Fruit fly (Drosophila melanogaster) whole organism, embryonic: ENCODE results near the gene CG13700.

Source experiments
- B-H1 ChIP-seq: fragments of 200-800 bp; sonication (Bioruptor generic); IDR thresholded peaks from 3 replicates; pipeline ENCODE4 v1.3.6; 2022; ENCODE audit warnings: missing biosample characterization, missing genetic modification characterization
- CG10209 ChIP-seq: fragments of 200-800 bp; sonication (Bioruptor generic); optimal IDR thresholded peaks from 3 replicates; lab custom pipeline; 2017; ENCODE audit warnings: missing biosample characterization, mild to moderate bottlenecking, missing genetic modification characterization, missing genetic modification reagents
- CG10274 ChIP-seq: fragments of 200-800 bp; sonication (Bioruptor generic); optimal IDR thresholded peaks from 3 replicates; lab custom pipeline; 2017; ENCODE audit warnings: missing biosample characterization, mild to moderate bottlenecking, missing genetic modification characterization
- CG10462 ChIP-seq: fragments of 200-800 bp; sonication (Bioruptor generic); optimal IDR thresholded peaks from 2 replicates; lab custom pipeline; 2016; ENCODE audit warnings: missing biosample characterization, missing genetic modification characterization
- CG11504 ChIP-seq: fragments of 200-800 bp; sonication (Bioruptor generic); optimal IDR thresholded peaks from 3 replicates; lab custom pipeline; 2019; ENCODE audit warnings: missing biosample characterization, mild to moderate bottlenecking, missing genetic modification characterization, moderate library complexity
- CG12219 ChIP-seq: fragments of 200-800 bp; sonication (Bioruptor generic); optimal IDR thresholded peaks from 3 replicates; lab custom pipeline; 2018; ENCODE audit warnings: missing biosample characterization, mild to moderate bottlenecking, missing genetic modification characterization
- CG1603 ChIP-seq: fragments of 200-800 bp; sonication (Bioruptor generic); optimal IDR thresholded peaks from 2 replicates; lab custom pipeline; 2019; ENCODE audit warnings: missing biosample characterization, mild to moderate bottlenecking, missing genetic modification characterization, moderate library complexity
- CG17361 ChIP-seq: fragments of 200-800 bp; sonication (Bioruptor generic); IDR thresholded peaks from 3 replicates; pipeline ENCODE4 v1.3.6; 2022; ENCODE audit warnings: missing biosample characterization, missing genetic modification characterization
- CG1832 ChIP-seq: fragments of 200-800 bp; sonication (Bioruptor generic); optimal IDR thresholded peaks from 2 replicates; lab custom pipeline; 2017; ENCODE audit warnings: missing biosample characterization, mild to moderate bottlenecking, missing genetic modification characterization, inconsistent platforms
- CG31441 ChIP-seq: fragments of 200-800 bp; sonication (Bioruptor generic); IDR thresholded peaks from 2 replicates; pipeline ENCODE4 v1.3.6; 2022; ENCODE audit warnings: missing biosample characterization, missing genetic modification characterization
- CG34422 ChIP-seq: fragments of 200-800 bp; sonication (Bioruptor generic); IDR thresholded peaks from 3 replicates; pipeline ENCODE4 v1.3.6; 2022; ENCODE audit warnings: missing biosample characterization, missing genetic modification characterization
- CG3847 ChIP-seq: fragments of 200-800 bp; sonication (Bioruptor generic); IDR thresholded peaks from 2 replicates; pipeline ENCODE4 v1.3.6; 2022; ENCODE audit warnings: missing biosample characterization, missing genetic modification characterization
- CG4360 ChIP-seq: fragments of 200-800 bp; sonication (Bioruptor generic); IDR thresholded peaks from 2 replicates; pipeline ENCODE4 v1.3.6; 2022; ENCODE audit warnings: missing biosample characterization, missing genetic modification characterization
- CG5953 ChIP-seq: fragments of 200-800 bp; sonication (Bioruptor generic); IDR thresholded peaks from 2 replicates; pipeline ENCODE4 v1.3.6; 2022; ENCODE audit warnings: missing biosample characterization, missing genetic modification characterization
- CG8359 ChIP-seq: fragments of 200-800 bp; sonication (Bioruptor generic); optimal IDR thresholded peaks from 2 replicates; lab custom pipeline; 2017; ENCODE audit warnings: missing biosample characterization, mild to moderate bottlenecking, missing genetic modification characterization, borderline replicate concordance
- CG8388 ChIP-seq: fragments of 200-800 bp; sonication (Bioruptor generic); optimal IDR thresholded peaks from 2 replicates; lab custom pipeline; 2019; ENCODE audit warnings: missing biosample characterization, mild to moderate bottlenecking, missing genetic modification characterization, moderate library complexity
- Dek ChIP-seq: fragments of 200-800 bp; sonication (Bioruptor generic); optimal IDR thresholded peaks from 3 replicates; lab custom pipeline; 2019; ENCODE audit warnings: missing biosample characterization, mild to moderate bottlenecking, missing genetic modification characterization, moderate library complexity
- ERR ChIP-seq: fragments of 200-800 bp; sonication (Bioruptor generic); optimal IDR thresholded peaks from 2 replicates; lab custom pipeline; 2016; ENCODE audit warnings: missing biosample characterization, missing genetic modification characterization
- H15 ChIP-seq: fragments of 200-800 bp; sonication (Bioruptor generic); IDR thresholded peaks from 3 replicates; pipeline ENCODE4 v1.3.6; 2022; ENCODE audit warnings: missing biosample characterization, missing genetic modification characterization
- Hand ChIP-seq: fragments of 200-800 bp; sonication (Bioruptor generic); optimal IDR thresholded peaks from 2 replicates; lab custom pipeline; 2017; ENCODE audit warnings: mild to moderate bottlenecking, missing biosample characterization, missing genetic modification reagents, missing genetic modification characterization
- Hr51 ChIP-seq, 2 experiments: fragments of 200-800 bp; sonication (Bioruptor generic); optimal IDR thresholded peaks; 2 replicates in 1 of 2; 3 replicates in 1 of 2; lab custom pipeline; 2016 to 2018; ENCODE audit warnings: missing biosample characterization in 2 of 2, missing genetic modification characterization in 2 of 2, mild to moderate bottlenecking in 1 of 2, moderate library complexity in 1 of 2
- MESR4 ChIP-seq: fragments of 200-800 bp; sonication (Bioruptor generic); optimal IDR thresholded peaks from 2 replicates; lab custom pipeline; 2018; ENCODE audit warnings: missing biosample characterization, mild to moderate bottlenecking, missing genetic modification characterization, moderate library complexity
- NK7.1 ChIP-seq: fragments of 200-800 bp; sonication (Bioruptor generic); optimal IDR thresholded peaks from 3 replicates; lab custom pipeline; 2016; ENCODE audit warnings: missing biosample characterization, missing genetic modification characterization
- Nf-YA ChIP-seq: fragments of 200-800 bp; sonication (Bioruptor generic); IDR thresholded peaks from 2 replicates; pipeline ENCODE4 v1.3.6; 2022; ENCODE audit warnings: missing biosample characterization, missing genetic modification characterization
- NfI ChIP-seq: fragments of 200-800 bp; sonication (Bioruptor generic); optimal IDR thresholded peaks from 3 replicates; lab custom pipeline; 2018; ENCODE audit warnings: missing biosample characterization, mild to moderate bottlenecking, missing genetic modification characterization, moderate library complexity
- PHDP ChIP-seq: fragments of 200-800 bp; sonication (Bioruptor generic); optimal IDR thresholded peaks from 3 replicates; lab custom pipeline; 2018; ENCODE audit warnings: missing biosample characterization, mild to moderate bottlenecking, missing genetic modification characterization, moderate library complexity
- Six4 ChIP-seq: fragments of 200-800 bp; sonication (Bioruptor generic); optimal IDR thresholded peaks from 2 replicates; lab custom pipeline; 2016; ENCODE audit warnings: missing biosample characterization, missing genetic modification characterization
- Sox100B ChIP-seq: fragments of 200-800 bp; sonication (Bioruptor generic); optimal IDR thresholded peaks from 3 replicates; lab custom pipeline; 2018; ENCODE audit warnings: missing biosample characterization, mild to moderate bottlenecking, missing genetic modification characterization
- Sox102F ChIP-seq: fragments of 200-800 bp; sonication (Bioruptor generic); optimal IDR thresholded peaks from 2 replicates; lab custom pipeline; 2018; ENCODE audit warnings: missing biosample characterization, mild to moderate bottlenecking, missing genetic modification characterization, moderate library complexity
- YL-1 ChIP-seq: fragments of 200-800 bp; sonication (Bioruptor generic); optimal IDR thresholded peaks from 3 replicates; lab custom pipeline; 2017; ENCODE audit warnings: missing biosample characterization, mild to moderate bottlenecking, missing genetic modification characterization
- ac ChIP-seq: fragments of 200-800 bp; sonication (Bioruptor generic); optimal IDR thresholded peaks from 3 replicates; lab custom pipeline; 2017; ENCODE audit warnings: missing biosample characterization, mild to moderate bottlenecking, missing genetic modification characterization
- danr ChIP-seq: fragments of 200-800 bp; sonication (Bioruptor generic); IDR thresholded peaks from 2 replicates; pipeline ENCODE4 v1.3.6; 2022; ENCODE audit warnings: missing biosample characterization, missing genetic modification characterization
- dimm ChIP-seq: fragments of 200-800 bp; sonication (Bioruptor generic); IDR thresholded peaks from 2 replicates; pipeline ENCODE4 v1.3.6; 2022; ENCODE audit warnings: missing biosample characterization, missing genetic modification characterization
- fd64A ChIP-seq: fragments of 200-800 bp; sonication (Bioruptor generic); optimal IDR thresholded peaks from 3 replicates; lab custom pipeline; 2018; ENCODE audit warnings: missing biosample characterization, mild to moderate bottlenecking, missing genetic modification characterization
- gcm ChIP-seq: fragments of 200-800 bp; sonication (Bioruptor generic); optimal IDR thresholded peaks from 2 replicates; lab custom pipeline; 2019; ENCODE audit warnings: missing biosample characterization, mild to moderate bottlenecking, missing genetic modification characterization, moderate library complexity
- gem ChIP-seq: fragments of 200-800 bp; sonication (Bioruptor generic); optimal IDR thresholded peaks from 2 replicates; lab custom pipeline; 2019; ENCODE audit warnings: missing biosample characterization, mild to moderate bottlenecking, missing genetic modification characterization, moderate library complexity
- grau ChIP-seq: fragments of 200-800 bp; optimal IDR thresholded peaks from 3 replicates; lab custom pipeline; 2019; ENCODE audit warnings: missing biosample characterization, mild to moderate bottlenecking, missing genetic modification characterization, moderate library complexity
- grn ChIP-seq: fragments of 200-800 bp; sonication (Bioruptor generic); optimal IDR thresholded peaks from 3 replicates; lab custom pipeline; 2017; ENCODE audit warnings: missing biosample characterization, missing genetic modification characterization
- jing ChIP-seq: fragments of 200-800 bp; sonication (Bioruptor generic); optimal IDR thresholded peaks from 2 replicates; lab custom pipeline; 2018; ENCODE audit warnings: missing biosample characterization, mild to moderate bottlenecking, missing genetic modification characterization
- klu ChIP-seq: fragments of 200-800 bp; sonication (Bioruptor generic); IDR thresholded peaks from 2 replicates; pipeline ENCODE4 v1.3.6; 2022; ENCODE audit warnings: missing biosample characterization, missing genetic modification characterization
- maf-S ChIP-seq: fragments of 200-800 bp; sonication (Bioruptor generic); optimal IDR thresholded peaks from 2 replicates; lab custom pipeline; 2016; ENCODE audit warnings: missing biosample characterization, missing genetic modification characterization
- nerfin-1 ChIP-seq: fragments of 200-800 bp; sonication (Bioruptor generic); optimal IDR thresholded peaks from 3 replicates; lab custom pipeline; 2019; ENCODE audit warnings: missing biosample characterization, mild to moderate bottlenecking, missing genetic modification characterization, moderate library complexity
- onecut ChIP-seq: fragments of 200-800 bp; sonication (Bioruptor generic); IDR thresholded peaks from 2 replicates; pipeline ENCODE4 v1.3.6; 2022; ENCODE audit warnings: missing biosample characterization, missing genetic modification characterization
- psq ChIP-seq: fragments of 200-800 bp; sonication (Bioruptor generic); optimal IDR thresholded peaks from 2 replicates; lab custom pipeline; 2017; ENCODE audit warnings: missing biosample characterization, missing genetic modification characterization
- ro ChIP-seq: fragments of 200-800 bp; sonication (Bioruptor generic); IDR thresholded peaks from 2 replicates; pipeline ENCODE4 v1.3.6; 2022; ENCODE audit warnings: missing biosample characterization, missing genetic modification characterization
- row ChIP-seq: fragments of 200-800 bp; sonication (Bioruptor generic); IDR thresholded peaks from 3 replicates; pipeline ENCODE4 v1.3.6; 2022; ENCODE audit warnings: missing biosample characterization, missing genetic modification characterization
- sob ChIP-seq: fragments of 200-800 bp; sonication (Bioruptor generic); IDR thresholded peaks from 2 replicates; pipeline ENCODE4 v1.3.6; 2022; ENCODE audit warnings: missing biosample characterization, missing genetic modification characterization
- sr ChIP-seq: fragments of 200-800 bp; sonication (Bioruptor generic); IDR thresholded peaks from 3 replicates; pipeline ENCODE4 v1.3.6; 2022; ENCODE audit warnings: missing biosample characterization, missing genetic modification characterization
- stc ChIP-seq: fragments of 200-800 bp; sonication (Bioruptor generic); IDR thresholded peaks from 2 replicates; pipeline ENCODE4 v1.3.6; 2022; ENCODE audit warnings: missing biosample characterization, missing genetic modification characterization
- toy ChIP-seq: fragments of 200-800 bp; sonication (Bioruptor generic); IDR thresholded peaks from 2 replicates; pipeline ENCODE4 v1.3.6; 2022; ENCODE audit warnings: missing biosample characterization, missing genetic modification characterization
- trem ChIP-seq: fragments of 200-800 bp; optimal IDR thresholded peaks from 3 replicates; lab custom pipeline; 2019; ENCODE audit warnings: missing biosample characterization, mild to moderate bottlenecking, missing genetic modification characterization, moderate library complexity
- twi ChIP-seq: fragments of 200-800 bp; optimal IDR thresholded peaks from 2 replicates; lab custom pipeline; 2019; ENCODE audit warnings: missing biosample characterization, mild to moderate bottlenecking, missing genetic modification characterization, moderate library complexity

CG13700 gene

DNA sequence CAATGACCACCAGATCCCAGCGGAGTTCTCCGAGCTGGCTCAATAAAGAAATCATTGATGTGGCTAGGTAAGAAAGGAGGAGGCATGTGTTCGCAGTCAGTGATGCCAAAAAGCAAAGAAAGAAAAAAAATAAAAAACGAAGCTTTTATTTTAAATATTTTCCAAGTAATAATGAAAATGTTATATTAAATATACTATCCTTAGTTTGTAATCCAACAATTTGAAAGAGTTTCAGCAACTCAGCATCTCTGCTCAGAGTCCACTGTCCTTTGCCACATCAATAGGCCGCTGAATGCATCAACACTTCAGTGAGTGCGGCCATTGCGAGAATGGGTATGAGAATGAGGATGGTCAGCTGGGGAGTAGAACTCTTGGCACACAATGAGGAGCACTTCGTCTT is 26.9 kb downstream of the CG13700 start (continued):
- 0 out of 3 replicates have a peak, but pooled peaks have one; percentile 14 for TF ChIP-seq CG34422 (GFP tag; lab: Robert Waterston, UW)
- TF ChIP-seq gcm (GFP tag; lab: Kevin White, UChicago) = peak; percentile 11
- no peak for TF ChIP-seq maf-S (GFP tag; lab: Kevin White, UChicago)
- no peak for TF ChIP-seq Sox100B (GFP tag; lab: Kevin White, UChicago)
- no peak for TF ChIP-seq jing (GFP tag; lab: Kevin White, UChicago)
- no peak for TF ChIP-seq fd64A
- TF ChIP-seq Hr51 (GFP tag; optimal IDR thresholded peaks at IDR 0.05; lab: Kevin White, UChicago) = no peak
- no peak for TF ChIP-seq toy
- no peak for TF ChIP-seq Nf-YA (GFP tag; lab: Robert Waterston, UW)
- no peak for TF ChIP-seq NfI (GFP tag; lab: Kevin White, UChicago)
- TF ChIP-seq B-H1 = no peak
- peak; percentile 57; the same call in 2 of the 3 replicates for TF ChIP-seq row (GFP tag; lab: Robert Waterston, UW)
- no peak for TF ChIP-seq PHDP (tag; lab: Kevin White, UChicago)
- no peak for TF ChIP-seq danr (GFP tag; lab: Robert Waterston, UW)
- TF ChIP-seq stc (GFP tag; lab: Robert Waterston, UW) = no peak
- no peak for TF ChIP-seq Dek (tag; lab: Kevin White, UChicago)
- no peak for TF ChIP-seq YL-1
- peak; percentile 45 for TF ChIP-seq gem (tag; lab: Kevin White, UChicago)
- TF ChIP-seq ERR (GFP tag; lab: Kevin White, UChicago) = no peak
- no peak for TF ChIP-seq nerfin-1 (tag; lab: Kevin White, UChicago)
- no peak for TF ChIP-seq psq (GFP tag; lab: Kevin White, UChicago)
- TF ChIP-seq Six4 (GFP tag; lab: Kevin White, UChicago) = peak; percentile 8
- TF ChIP-seq CG8359 (GFP tag; lab: Kevin White, UChicago) = no peak
- peak; percentile 41 for TF ChIP-seq ac (GFP tag; lab: Kevin White, UChicago)
- TF ChIP-seq CG10274 (GFP tag; lab: Kevin White, UChicago) = no peak
- TF ChIP-seq CG8388 = no peak
- TF ChIP-seq Sox102F (GFP tag; lab: Kevin White, UChicago) = no peak
- TF ChIP-seq klu = no peak
- no peak for TF ChIP-seq dimm
- 0 out of 2 replicates have a peak, but pooled peaks have one; percentile 24 for TF ChIP-seq CG4360 (GFP tag; lab: Robert Waterston, UW)
- TF ChIP-seq CG17361 (GFP tag; lab: Robert Waterston, UW) = 0 out of 3 replicates have a peak, but pooled peaks have one; percentile 45
- peak; percentile 24 for TF ChIP-seq CG11504
- TF ChIP-seq CG10209 = peak; percentile 56
- TF ChIP-seq CG5953 = no peak
- peak; percentile 5 for TF ChIP-seq CG12219 (GFP tag; lab: Kevin White, UChicago)
- TF ChIP-seq twi = no peak
- peak; percentile 39 for TF ChIP-seq grau (tag; lab: Kevin White, UChicago)
- TF ChIP-seq CG1832 (GFP tag; lab: Kevin White, UChicago) = no peak
- TF ChIP-seq MESR4 = no peak
- TF ChIP-seq onecut (GFP tag; lab: Robert Waterston, UW) = no peak
- TF ChIP-seq NK7.1 (GFP tag; lab: Kevin White, UChicago) = no peak
- TF ChIP-seq H15 (GFP tag; lab: Robert Waterston, UW) = no peak
- TF ChIP-seq CG10462 (GFP tag; lab: Kevin White, UChicago) = no peak
- TF ChIP-seq ro (GFP tag; lab: Robert Waterston, UW) = no peak
- TF ChIP-seq grn (GFP tag; lab: Kevin White, UChicago) = no peak
- TF ChIP-seq Hand (GFP tag; lab: Kevin White, UChicago) = no peak
- no peak for TF ChIP-seq sr (GFP tag; lab: Robert Waterston, UW)
- TF ChIP-seq CG1603 (tag; lab: Kevin White, UChicago) = no peak
- no peak for TF ChIP-seq CG3847 (GFP tag; lab: Robert Waterston, UW)
- peak; percentile 45 for TF ChIP-seq CG31441 (GFP tag; lab: Robert Waterston, UW)
- TF ChIP-seq sob (GFP tag; lab: Robert Waterston, UW) = no peak
- TF ChIP-seq trem (tag; lab: Kevin White, UChicago) = peak; percentile 27
